Fruit fly (Drosophila melanogaster) whole organism, wandering third instar larva: Measurements from ENCODE around the gene Shawl.

Experiments
- CG32264 ChIP-seq: fragments of 200-800 bp; sonication (Bioruptor generic); optimal IDR thresholded peaks from 2 replicates; lab custom pipeline; 2016; ENCODE audit warnings: missing biosample characterization, missing genetic modification characterization
- CG9705 ChIP-seq: fragments of 200-800 bp; sonication (Bioruptor generic); optimal IDR thresholded peaks from 2 replicates; lab custom pipeline; 2018; ENCODE audit warnings: missing biosample characterization, mild to moderate bottlenecking, missing genetic modification characterization
- Vsx2 ChIP-seq: fragments of 200-300, 225-300 bp; sonication (Bioruptor generic); optimal IDR thresholded peaks from 2 replicates; lab custom pipeline; 2018; ENCODE audit warnings: missing biosample characterization, missing genetic modification characterization; ENCODE audit not compliant: partially characterized antibody
- ey ChIP-seq: fragments of 200-800 bp; sonication (Bioruptor generic); optimal IDR thresholded peaks from 2 replicates; lab custom pipeline; 2016; ENCODE audit warnings: missing biosample characterization, missing genetic modification characterization
- foxo ChIP-seq, 2 experiments: fragments of 200-800 bp; sonication (Bioruptor generic); optimal IDR thresholded peaks; 2 replicates in 1 of 2; 3 replicates in 1 of 2; lab custom pipeline; 2016 to 2017; ENCODE audit warnings: missing biosample characterization in 2 of 2, missing genetic modification characterization in 2 of 2
- jim ChIP-seq: fragments of 175-275, 200-325 bp; sonication (Bioruptor generic); optimal IDR thresholded peaks from 2 replicates; lab custom pipeline; 2016; ENCODE audit warnings: missing biosample characterization, mild to moderate bottlenecking, missing genetic modification characterization
- sv ChIP-seq: fragments of 200-800 bp; sonication (Bioruptor generic); optimal IDR thresholded peaks from 3 replicates; lab custom pipeline; 2016; ENCODE audit warnings: missing biosample characterization, missing genetic modification characterization
- tai ChIP-seq: sonication (Bioruptor generic); optimal IDR thresholded peaks from 2 replicates; lab custom pipeline; 2016; ENCODE audit warnings: missing biosample characterization, missing genetic modification characterization
- usp ChIP-seq: fragments of >200 bp; optimal IDR thresholded peaks from 2 replicates; lab custom pipeline; 2017; ENCODE audit warnings: missing biosample characterization, missing genetic modification characterization

- TF ChIP-seq tai (GFP tag; lab: Kevin White, UChicago) (no peak), ey (GFP tag; lab: Kevin White, UChicago) (no peak), sv (no peak), jim (GFP tag; lab: Kevin White, UChicago) (no peak), CG9705 (no peak), foxo (GFP tag; optimal IDR thresholded peaks at IDR 0.05; lab: Kevin White, UChicago) (no peak), Vsx2 (GFP tag; lab: Kevin White, UChicago) (no peak), CG32264 (no peak), usp (GFP tag; lab: Kevin White, UChicago) (no peak)
These were observed 76.1 kb downstream of the Shawl start for dm6 chr2L:9338852-9339251.
